Worm (Caenorhabditis elegans): ENCODE data around the gene atn-1.

The atn-1 gene

DNA sequence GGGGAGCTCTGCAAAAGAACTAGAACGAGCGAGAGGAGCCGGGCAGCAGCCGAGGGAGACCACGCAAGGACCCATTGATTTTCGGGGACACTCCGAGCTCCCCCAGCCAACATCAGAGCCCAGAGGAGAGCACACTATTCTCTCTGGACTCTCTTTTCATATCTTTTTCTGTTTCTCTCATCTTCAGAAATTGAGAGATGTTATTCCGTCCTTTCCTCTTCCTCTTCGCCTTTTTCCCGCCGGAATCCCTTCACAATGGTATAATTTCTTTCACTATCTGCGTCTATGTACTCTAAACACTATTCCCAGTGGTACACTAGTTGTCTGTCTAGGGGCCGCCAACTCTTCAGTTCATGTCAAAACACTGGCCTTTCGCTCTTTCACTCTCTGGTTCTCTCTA lies 12.8 kb upstream of the atn-1 start:
- TF ChIP-seq zag-1 (tag; optimal IDR thresholded peaks at IDR 0.05): peak; percentile 93
- TF ChIP-seq crh-2 (tag; optimal IDR thresholded peaks at IDR 0.05): peak; percentile 89
- peak; percentile 55 for TF ChIP-seq gmeb-1 (tag; optimal IDR thresholded peaks at IDR 0.05)
- peak; percentile 86 for TF ChIP-seq nhr-129 (tag; optimal IDR thresholded peaks at IDR 0.05)
- no peak for TF ChIP-seq nhr-11 (tag; optimal IDR thresholded peaks at IDR 0.05)
- no peak for TF ChIP-seq ceh-16 (tag; optimal IDR thresholded peaks at IDR 0.05)
- TF ChIP-seq sem-4 (tag; optimal IDR thresholded peaks at IDR 0.05): peak; percentile 80
- TF ChIP-seq mdl-1 (tag; optimal IDR thresholded peaks at IDR 0.05): peak in 1 of 2 experiments; percentile 67
- TF ChIP-seq blmp-1 (tag; optimal IDR thresholded peaks at IDR 0.05; ENCODE audit: insufficient read depth): peak; percentile 26
- no peak for TF ChIP-seq ama-1 (optimal IDR thresholded peaks at IDR 0.05)
- no peak for TF ChIP-seq nhr-10 (tag; optimal IDR thresholded peaks at IDR 0.05)
- peak; percentile 66 for TF ChIP-seq nhr-21 (tag; optimal IDR thresholded peaks at IDR 0.05)
- TF ChIP-seq lin-11 (tag; optimal IDR thresholded peaks at IDR 0.05): peak; percentile 63
- TF ChIP-seq sma-3 (GFP tag; optimal IDR thresholded peaks at IDR 0.05): peak; percentile 53
- peak; percentile 64 for TF ChIP-seq lin-13 (GFP tag; optimal IDR thresholded peaks at IDR 0.05)
- TF ChIP-seq R02D3.7 (tag; optimal IDR thresholded peaks at IDR 0.05): no peak
- TF ChIP-seq unc-39 (tag; optimal IDR thresholded peaks at IDR 0.05): no peak
- TF ChIP-seq sma-9 (GFP tag; optimal IDR thresholded peaks at IDR 0.05): peak; percentile 95
- TF ChIP-seq sma-9 (tag; optimal IDR thresholded peaks at IDR 0.05): peak; percentile 23
- no peak for TF ChIP-seq nhr-77 (tag; optimal IDR thresholded peaks at IDR 0.05)
- TF ChIP-seq aly-2 (tag; optimal IDR thresholded peaks at IDR 0.05): no peak
- peak; percentile 32 for TF ChIP-seq snpc-4 (tag; optimal IDR thresholded peaks at IDR 0.05)
- TF ChIP-seq egl-27 (tag; optimal IDR thresholded peaks at IDR 0.05): peak; percentile 79
- no peak for TF ChIP-seq peb-1 (tag; optimal IDR thresholded peaks at IDR 0.05)
- peak; percentile 90 for TF ChIP-seq unc-55 (GFP tag; optimal IDR thresholded peaks at IDR 0.05)
- no peak for TF ChIP-seq unc-62 (GFP tag; optimal IDR thresholded peaks at IDR 0.05)
- TF ChIP-seq mab-5 (tag; optimal IDR thresholded peaks at IDR 0.05): peak; percentile 21
- TF ChIP-seq dmd-4 (tag; optimal IDR thresholded peaks at IDR 0.05): no peak
- TF ChIP-seq fos-1 (tag; optimal IDR thresholded peaks at IDR 0.05): peak; percentile 20
- TF ChIP-seq lin-39 (tag; optimal IDR thresholded peaks at IDR 0.05): no peak
- TF ChIP-seq nhr-6 (tag; optimal IDR thresholded peaks at IDR 0.05): no peak
- TF ChIP-seq ceh-82 (tag; optimal IDR thresholded peaks at IDR 0.05): no peak
- peak; percentile 55 to 84 for TF ChIP-seq lsy-2 (tag; optimal IDR thresholded peaks at IDR 0.05)
- peak; percentile 73 for TF ChIP-seq Y55F3AM.14 (GFP tag; optimal IDR thresholded peaks at IDR 0.05)
- TF ChIP-seq C34F6.9 (tag; optimal IDR thresholded peaks at IDR 0.05): peak; percentile 96
- peak; percentile 59 for TF ChIP-seq ztf-4 (tag; optimal IDR thresholded peaks at IDR 0.05)
- no peak for TF ChIP-seq elt-3 (tag; optimal IDR thresholded peaks at IDR 0.05)
- TF ChIP-seq ztf-11 (tag; optimal IDR thresholded peaks at IDR 0.05): no peak
- TF ChIP-seq F13H6.1 (tag; optimal IDR thresholded peaks at IDR 0.05): peak; percentile 96
- TF ChIP-seq nhr-23 (tag; optimal IDR thresholded peaks at IDR 0.05): no peak
- peak; percentile 63 for TF ChIP-seq nhr-25 (tag; optimal IDR thresholded peaks at IDR 0.05)
- no peak for TF ChIP-seq alr-1 (tag; optimal IDR thresholded peaks at IDR 0.05)

DNA sequence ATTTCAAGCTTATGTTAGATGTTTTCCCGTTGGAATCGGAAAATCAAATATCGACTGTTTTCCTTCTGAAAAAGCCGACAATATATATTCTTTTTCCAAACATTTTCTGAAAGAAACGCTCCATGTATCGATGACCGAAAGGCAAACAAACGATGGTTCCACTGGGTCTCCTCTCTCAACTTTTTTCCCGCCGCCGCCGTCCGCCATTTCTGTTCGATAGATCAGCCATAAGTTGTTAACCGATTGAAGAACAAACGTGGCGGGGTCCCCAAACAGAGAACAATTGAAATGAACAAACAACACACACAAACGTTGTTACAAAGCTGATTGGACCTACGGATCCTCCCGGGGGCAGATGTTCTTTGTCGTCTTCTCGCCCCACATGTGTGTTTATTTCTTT lies 11.6 kb upstream of the atn-1 start:
- TF ChIP-seq ceh-82 (tag; optimal IDR thresholded peaks at IDR 0.05) (no peak), ceh-16 (tag; optimal IDR thresholded peaks at IDR 0.05) (no peak), F13H6.1 (tag; optimal IDR thresholded peaks at IDR 0.05) (peak; percentile 7), sma-9 (GFP tag; optimal IDR thresholded peaks at IDR 0.05) (peak; percentile 45), sma-9 (tag; optimal IDR thresholded peaks at IDR 0.05) (no peak), fos-1 (tag; optimal IDR thresholded peaks at IDR 0.05) (no peak), unc-62 (GFP tag; optimal IDR thresholded peaks at IDR 0.05) (no peak), dmd-4 (tag; optimal IDR thresholded peaks at IDR 0.05) (no peak)

DNA sequence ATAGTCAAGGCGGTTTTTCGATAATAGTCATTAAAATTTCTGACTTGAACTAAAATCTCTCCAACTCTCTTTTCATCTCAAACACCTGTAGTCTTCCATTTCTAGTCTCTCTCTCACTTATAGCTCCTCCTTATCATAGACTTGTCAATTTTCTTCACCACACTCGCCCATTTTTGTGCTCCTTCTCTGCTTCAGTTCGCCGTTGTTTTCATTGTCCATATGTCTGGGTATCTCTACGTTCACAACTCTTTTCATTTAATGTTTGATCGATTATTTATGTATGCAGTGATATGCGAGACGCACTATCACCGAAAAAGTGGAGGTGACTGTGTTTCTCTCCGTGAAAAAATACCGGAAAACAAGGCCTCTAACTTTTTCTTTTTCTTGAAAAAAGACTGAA lies 10.5 kb upstream of the atn-1 start:
- TF ChIP-seq peb-1 (tag; optimal IDR thresholded peaks at IDR 0.05) (no peak), Y55F3AM.14 (GFP tag; optimal IDR thresholded peaks at IDR 0.05) (no peak), R02D3.7 (tag; optimal IDR thresholded peaks at IDR 0.05) (no peak), ceh-16 (tag; optimal IDR thresholded peaks at IDR 0.05) (no peak), elt-3 (tag; optimal IDR thresholded peaks at IDR 0.05) (no peak), fos-1 (tag; optimal IDR thresholded peaks at IDR 0.05) (peak; percentile 96), F13H6.1 (tag; optimal IDR thresholded peaks at IDR 0.05) (peak; percentile 26), nhr-129 (tag; optimal IDR thresholded peaks at IDR 0.05) (no peak), nhr-6 (tag; optimal IDR thresholded peaks at IDR 0.05) (no peak), mbf-1 (tag; optimal IDR thresholded peaks at IDR 0.05) (no peak), ztf-4 (tag; optimal IDR thresholded peaks at IDR 0.05) (no peak), egl-27 (tag; optimal IDR thresholded peaks at IDR 0.05) (no peak), unc-55 (GFP tag; optimal IDR thresholded peaks at IDR 0.05) (no peak), nhr-21 (tag; optimal IDR thresholded peaks at IDR 0.05) (no peak), sma-3 (GFP tag; optimal IDR thresholded peaks at IDR 0.05) (no peak), lsy-2 (tag; optimal IDR thresholded peaks at IDR 0.05) (no peak), ama-1 (optimal IDR thresholded peaks at IDR 0.05) (no peak), gmeb-1 (tag; optimal IDR thresholded peaks at IDR 0.05) (peak; percentile 31), nhr-11 (tag; optimal IDR thresholded peaks at IDR 0.05) (no peak), ceh-82 (tag; optimal IDR thresholded peaks at IDR 0.05) (no peak), nhr-23 (tag; optimal IDR thresholded peaks at IDR 0.05) (no peak), mdl-1 (tag; optimal IDR thresholded peaks at IDR 0.05) (no peak), C34F6.9 (tag; optimal IDR thresholded peaks at IDR 0.05) (no peak), sma-9 (GFP tag; optimal IDR thresholded peaks at IDR 0.05) (peak; percentile 67), sma-9 (tag; optimal IDR thresholded peaks at IDR 0.05) (no peak), elt-1 (tag; optimal IDR thresholded peaks at IDR 0.05) (no peak), lin-13 (GFP tag; optimal IDR thresholded peaks at IDR 0.05) (no peak), skn-1 (tag; optimal IDR thresholded peaks at IDR 0.05) (no peak), blmp-1 (tag; optimal IDR thresholded peaks at IDR 0.05; ENCODE audit: insufficient read depth) (no peak), sem-4 (tag; optimal IDR thresholded peaks at IDR 0.05) (no peak), lin-39 (tag; optimal IDR thresholded peaks at IDR 0.05) (no peak), zag-1 (tag; optimal IDR thresholded peaks at IDR 0.05) (no peak), nhr-10 (tag; optimal IDR thresholded peaks at IDR 0.05) (no peak), crh-2 (tag; optimal IDR thresholded peaks at IDR 0.05) (peak; percentile 21), lin-11 (tag; optimal IDR thresholded peaks at IDR 0.05) (no peak), nhr-25 (tag; optimal IDR thresholded peaks at IDR 0.05) (no peak), snpc-4 (tag; optimal IDR thresholded peaks at IDR 0.05) (no peak), nhr-77 (tag; optimal IDR thresholded peaks at IDR 0.05) (no peak)

Data from whole organism, L2 larva.